Fruit fly (Drosophila melanogaster): ENCODE data around the gene nmd.

Gene nmd

DNA sequence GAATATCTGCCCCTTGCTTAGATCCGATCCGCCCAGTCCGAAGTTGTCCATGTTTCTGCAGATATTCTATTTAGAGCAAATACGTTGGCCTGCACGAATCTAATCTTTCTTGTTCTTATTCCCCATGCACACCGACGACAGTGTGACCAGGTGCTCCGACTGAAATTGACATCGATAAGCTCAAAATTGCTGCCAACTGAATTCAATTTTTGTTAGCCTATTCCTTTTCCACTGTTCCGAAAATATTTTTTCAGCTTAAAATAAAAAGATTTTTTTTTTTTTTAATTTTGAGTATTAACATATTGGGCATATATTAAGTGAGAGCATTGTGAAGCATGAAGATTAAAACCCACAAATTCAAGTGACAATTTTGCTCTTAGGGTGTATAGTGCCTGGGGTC is at the start of gene nmd (continued):
- TF ChIP-seq CG15601 (tag; optimal IDR thresholded peaks at IDR 0.05), result peak; percentile 23
- no peak for TF ChIP-seq E2f1 (GFP tag; IDR thresholded peaks at IDR 0.05)
- peak; percentile 4 for TF ChIP-seq cg (GFP tag; optimal IDR thresholded peaks at IDR 0.05)
- no peak for TF ChIP-seq br (optimal IDR thresholded peaks at IDR 0.05)
- no peak for TF ChIP-seq hkb (optimal IDR thresholded peaks at IDR 0.05)
- TF ChIP-seq hkb (GFP tag; IDR thresholded peaks at IDR 0.05), result no peak
- TF ChIP-seq Xrp1 (GFP tag; IDR thresholded peaks at IDR 0.05), result no peak
- TF ChIP-seq Dip2 (GFP tag; IDR thresholded peaks at IDR 0.05), result no peak
- no peak for TF ChIP-seq HLH3B (GFP tag; IDR thresholded peaks at IDR 0.05)
- no peak for TF ChIP-seq Asciz (GFP tag; optimal IDR thresholded peaks at IDR 0.05)
- TF ChIP-seq Hr39 (optimal IDR thresholded peaks at IDR 0.05), result no peak
- no peak for TF ChIP-seq CG13624 (GFP tag; optimal IDR thresholded peaks at IDR 0.05)
- no peak for TF ChIP-seq CG11504 (tag; optimal IDR thresholded peaks at IDR 0.05)
- no peak for TF ChIP-seq twi (tag; optimal IDR thresholded peaks at IDR 0.05)
- TF ChIP-seq CG34376 (GFP tag; optimal IDR thresholded peaks at IDR 0.05), result peak; percentile 43
- TF ChIP-seq eyg (GFP tag; optimal IDR thresholded peaks at IDR 0.05), result no peak
- peak; percentile 77 for TF ChIP-seq MESR4 (GFP tag; optimal IDR thresholded peaks at IDR 0.05)
- no peak for TF ChIP-seq Rx (GFP tag; IDR thresholded peaks at IDR 0.05)
- no peak for TF ChIP-seq ftz-f1 (GFP tag; optimal IDR thresholded peaks at IDR 0.05)
- TF ChIP-seq Bgb (GFP tag; IDR thresholded peaks at IDR 0.05; ENCODE audit: partially characterized antibody), result peak; percentile 53; the same call in 1 of the 2 replicates
- TF ChIP-seq zfh2 (GFP tag; optimal IDR thresholded peaks at IDR 0.05), result no peak
- TF ChIP-seq Fer2 (tag; optimal IDR thresholded peaks at IDR 0.05), result no peak
- no peak for TF ChIP-seq kni (GFP tag; optimal IDR thresholded peaks at IDR 0.05)
- TF ChIP-seq CG10147 (GFP tag; optimal IDR thresholded peaks at IDR 0.05), result no peak
- TF ChIP-seq tup (GFP tag; optimal IDR thresholded peaks at IDR 0.05), result no peak
- no peak for TF ChIP-seq prd (optimal IDR thresholded peaks at IDR 0.05)
- TF ChIP-seq prd (GFP tag; IDR thresholded peaks at IDR 0.05), result peak; percentile 4; the same call in 1 of the 3 replicates
- peak; percentile 16 for TF ChIP-seq NC2β (GFP tag; optimal IDR thresholded peaks at IDR 0.05)
- no peak for TF ChIP-seq Oli (tag; optimal IDR thresholded peaks at IDR 0.05)
- TF ChIP-seq CG11247 (GFP tag; IDR thresholded peaks at IDR 0.05), result no peak
- no peak for TF ChIP-seq jing (GFP tag; optimal IDR thresholded peaks at IDR 0.05)
- no peak for TF ChIP-seq Pdp1 (GFP tag; optimal IDR thresholded peaks at IDR 0.05)
- no peak for TF ChIP-seq CG7271 (tag; optimal IDR thresholded peaks at IDR 0.05)
- TF ChIP-seq Vsx1 (GFP tag; optimal IDR thresholded peaks at IDR 0.05), result no peak
- TF ChIP-seq grau (tag; optimal IDR thresholded peaks at IDR 0.05), result peak; percentile 6
- TF ChIP-seq gce (GFP tag; IDR thresholded peaks at IDR 0.05), result no peak
- peak in 1 of 2 experiments; percentile 3 for TF ChIP-seq chif (GFP tag; optimal IDR thresholded peaks at IDR 0.05)
- TF ChIP-seq CG12104 (GFP tag; optimal IDR thresholded peaks at IDR 0.05), result no peak
- no peak for TF ChIP-seq crc (GFP tag; optimal IDR thresholded peaks at IDR 0.05)
- TF ChIP-seq CG11560 (tag; IDR thresholded peaks at IDR 0.05), result no peak
- TF ChIP-seq CG16863 (GFP tag; optimal IDR thresholded peaks at IDR 0.05), result no peak
- TF ChIP-seq CG9817 (tag; optimal IDR thresholded peaks at IDR 0.05), result peak; percentile 16
- no peak for TF ChIP-seq lov (optimal IDR thresholded peaks at IDR 0.05)
- no peak for TF ChIP-seq lov (GFP tag; IDR thresholded peaks at IDR 0.05)
- TF ChIP-seq CG9797 (GFP tag; optimal IDR thresholded peaks at IDR 0.05), result peak; percentile 71
- peak; percentile 2 for TF ChIP-seq CG7839 (tag; optimal IDR thresholded peaks at IDR 0.05)
- TF ChIP-seq CG14441 (GFP tag; IDR thresholded peaks at IDR 0.05), result no peak
- no peak for TF ChIP-seq tin (GFP tag; optimal IDR thresholded peaks at IDR 0.05)
- TF ChIP-seq dmrt11E (tag; optimal IDR thresholded peaks at IDR 0.05), result no peak
- no peak for TF ChIP-seq CG32532 (GFP tag; IDR thresholded peaks at IDR 0.05)
- no peak for TF ChIP-seq CG14667 (GFP tag; IDR thresholded peaks at IDR 0.05)
- TF ChIP-seq ems (GFP tag; optimal IDR thresholded peaks at IDR 0.05), result no peak
- TF ChIP-seq Sin3A (optimal IDR thresholded peaks at IDR 0.05), result peak; percentile 35
- TF ChIP-seq CG17328 (GFP tag; IDR thresholded peaks at IDR 0.05), result no peak; the same call in 1 of the 2 replicates
